Worm (Caenorhabditis elegans) whole organism, L4 larva: ENCODE measurements around the gene F41C6.6.

Experiments used
- D1046.2 ChIP-seq: fragments of 200-800 bp; sonication (Bioruptor generic); IDR thresholded peaks from 2 replicates; pipeline ENCODE4 v1.3.6; 2022; ENCODE audit warnings: missing genetic modification characterization, missing compliant biosample characterization
- F26F4.8 ChIP-seq: fragments of 200-800 bp; sonication (Bioruptor generic); conservative IDR thresholded peaks from 2 replicates; pipeline ENCODE4 v1.3.6; 2022; ENCODE audit warnings: missing genetic modification characterization, missing compliant biosample characterization
- F44E2.7 ChIP-seq: fragments of 200-800 bp; sonication (Bioruptor generic); IDR thresholded peaks from 2 replicates; pipeline ENCODE4 v2.1.2; 2022; ENCODE audit warnings: missing genetic modification characterization, missing compliant biosample characterization
- F49E8.2 ChIP-seq: sonication (generic microtip); optimal IDR thresholded peaks from 2 replicates; lab custom pipeline; 2016; ENCODE audit warnings: missing compliant biosample characterization, mild to moderate bottlenecking, missing genetic modification characterization, borderline replicate concordance
- Y5F2A.4 ChIP-seq: fragments of 200-800 bp; sonication (Bioruptor generic); optimal IDR thresholded peaks from 2 replicates; lab custom pipeline; 2018; ENCODE audit warnings: mild to moderate bottlenecking, missing genetic modification characterization, missing compliant biosample characterization
- Y75B8A.6 ChIP-seq: fragments of 200-800 bp; sonication (Bioruptor generic); IDR thresholded peaks from 2 replicates; pipeline ENCODE4 v1.3.6; 2022; ENCODE audit warnings: missing genetic modification reagents, missing genetic modification characterization, missing compliant biosample characterization
- aha-1 ChIP-seq: fragments of 150-350 bp; peaks from one replicate; lab custom pipeline; 2014; ENCODE audit warnings: missing biosample characterization, missing genetic modification characterization
- arid-1 ChIP-seq: fragments of 200-800 bp; sonication (Bioruptor generic); conservative IDR thresholded peaks from 2 replicates; pipeline ENCODE4 v1.3.6; 2022; ENCODE audit warnings: missing genetic modification reagents, missing genetic modification characterization, missing compliant biosample characterization
- ceh-32 ChIP-seq: sonication (generic microtip); optimal IDR thresholded peaks from 2 replicates; lab custom pipeline; 2016; ENCODE audit warnings: mild to moderate bottlenecking, missing genetic modification characterization, missing compliant biosample characterization; ENCODE audit not compliant: poor library complexity
- ceh-44 ChIP-seq: fragments of 200-800 bp; sonication (Bioruptor generic); IDR thresholded peaks from 2 replicates; pipeline ENCODE4 v1.3.6; 2022; ENCODE audit warnings: missing genetic modification reagents, missing genetic modification characterization, missing compliant biosample characterization
- daf-12 ChIP-seq: fragments of 150-350 bp; optimal IDR thresholded peaks from 2 replicates; lab custom pipeline; 2014; ENCODE audit warnings: missing biosample characterization, missing genetic modification reagents, missing genetic modification characterization
- daf-16 ChIP-seq, 3 experiments: sonication (generic microtip); optimal IDR thresholded peaks; 2 replicates each; lab custom pipeline; 2016 to 2017; ENCODE audit warnings: missing genetic modification characterization in 3 of 3, missing genetic modification reagents in 3 of 3, mild to moderate bottlenecking in 2 of 3, missing compliant biosample characterization in 2 of 3, missing biosample characterization in 1 of 3, moderate library complexity in 1 of 3
- daf-19 ChIP-seq: fragments of 200-800 bp; sonication (Bioruptor generic); conservative IDR thresholded peaks from 2 replicates; pipeline ENCODE4 v1.3.6; 2022; ENCODE audit warnings: missing genetic modification characterization, missing compliant biosample characterization
- dmd-8 ChIP-seq: fragments of 200-800 bp; sonication (Bioruptor generic); IDR thresholded peaks from 2 replicates; pipeline ENCODE4 v1.3.6; 2022; ENCODE audit warnings: missing genetic modification characterization, missing compliant biosample characterization
- fos-1 ChIP-seq: fragments of 150-350 bp; optimal IDR thresholded peaks from 2 replicates; lab custom pipeline; 2014; ENCODE audit warnings: missing biosample characterization, missing genetic modification characterization
- gei-8 ChIP-seq: fragments of 200-800 bp; sonication (Bioruptor generic); optimal IDR thresholded peaks from 2 replicates; lab custom pipeline; 2018; ENCODE audit warnings: mild to moderate bottlenecking, missing genetic modification characterization, missing compliant biosample characterization
- hlh-11 ChIP-seq: fragments of 200-800 bp; sonication (Bioruptor generic); optimal IDR thresholded peaks from 2 replicates; lab custom pipeline; 2018; ENCODE audit warnings: mild to moderate bottlenecking, missing genetic modification characterization, missing compliant biosample characterization
- hlh-30 ChIP-seq: sonication (generic microtip); optimal IDR thresholded peaks from 2 replicates; lab custom pipeline; 2017; ENCODE audit warnings: antibody characterized with exemption, mild to moderate bottlenecking, missing genetic modification characterization, missing compliant biosample characterization; ENCODE audit not compliant: insufficient read depth
- jun-1 ChIP-seq: fragments of 150-350 bp; optimal IDR thresholded peaks from 2 replicates; lab custom pipeline; 2014; ENCODE audit warnings: missing biosample characterization, missing genetic modification reagents, missing genetic modification characterization
- lin-1 ChIP-seq: fragments of 200-800 bp; sonication (Bioruptor generic); IDR thresholded peaks from 2 replicates; pipeline ENCODE4 v1.3.6; 2022; ENCODE audit warnings: missing genetic modification reagents, missing genetic modification characterization, missing compliant biosample characterization
- lin-15B ChIP-seq: fragments of 150-350 bp; sonication (generic microtip); optimal IDR thresholded peaks from 3 replicates; lab custom pipeline; 2014; ENCODE audit warnings: missing biosample characterization, missing genetic modification characterization
- lin-29 ChIP-seq: fragments of 200-800 bp; sonication (Bioruptor generic); IDR thresholded peaks from 2 replicates; pipeline ENCODE4 v1.3.6; 2022; ENCODE audit warnings: missing genetic modification reagents, missing genetic modification characterization, missing compliant biosample characterization
- lsy-2 ChIP-seq, 2 experiments: fragments of 150-350 bp in 1 of 2; sonication (generic microtip) in 1 of 2; optimal IDR thresholded peaks; 2 replicates each; lab custom pipeline; 2014 to 2017; ENCODE audit warnings: missing biosample characterization in 2 of 2, missing genetic modification characterization in 2 of 2
- mdt-29 ChIP-seq: fragments of 200-800 bp; sonication (Bioruptor generic); IDR thresholded peaks from 2 replicates; pipeline ENCODE4 v1.3.6; 2022; ENCODE audit warnings: missing genetic modification reagents, missing genetic modification characterization, missing compliant biosample characterization
- mep-1 ChIP-seq: fragments of 150-350 bp; sonication (generic microtip); optimal IDR thresholded peaks from 3 replicates; lab custom pipeline; 2014; ENCODE audit warnings: missing biosample characterization, missing genetic modification characterization
- mes-2 ChIP-seq: sonication (generic microtip); optimal IDR thresholded peaks from 2 replicates; lab custom pipeline; 2016; ENCODE audit warnings: missing genotype, mild to moderate bottlenecking, missing genetic modification characterization, missing compliant biosample characterization; ENCODE audit not compliant: poor library complexity, severe bottlenecking
- mxl-3 ChIP-seq: fragments of 200-800 bp; sonication (Bioruptor generic); optimal IDR thresholded peaks from 2 replicates; lab custom pipeline; 2018; ENCODE audit warnings: mild to moderate bottlenecking, missing genetic modification characterization, missing compliant biosample characterization
- pha-4 ChIP-seq, 2 experiments: fragments of 150-350 bp in 1 of 2; fragments of 200-800 bp in 1 of 2; sonication (Bioruptor generic) in 1 of 2; IDR thresholded peaks in 1 of 2; optimal IDR thresholded peaks in 1 of 2; 2 replicates each; pipeline versions ENCODE4 v1.3.6 to Lab custom; 2014 to 2022; ENCODE audit warnings: missing genetic modification characterization in 2 of 2, missing genetic modification reagents in 2 of 2, missing biosample characterization in 1 of 2, missing compliant biosample characterization in 1 of 2
- skn-1 ChIP-seq: fragments of 150-350 bp; optimal IDR thresholded peaks from 2 replicates; lab custom pipeline; 2014; ENCODE audit warnings: missing biosample characterization, missing genetic modification characterization
- tra-1 ChIP-seq: fragments of 200-800 bp; sonication (Bioruptor generic); IDR thresholded peaks from 2 replicates; pipeline ENCODE4 v1.3.6; 2022; ENCODE audit warnings: missing genetic modification reagents, missing genetic modification characterization, missing compliant biosample characterization
- unc-130 ChIP-seq: sonication (generic microtip); optimal IDR thresholded peaks from 2 replicates; lab custom pipeline; 2016; ENCODE audit warnings: missing genetic modification reagents, missing genetic modification characterization, missing compliant biosample characterization
- unc-62 ChIP-seq, 3 experiments: fragments of 150-350 bp in 1 of 3; sonication (generic microtip); optimal IDR thresholded peaks in 2 of 3; peaks in 1 of 3; 1 replicate in 1 of 3; 2 replicates in 2 of 3; lab custom pipeline; 2014 to 2017; ENCODE audit warnings: missing biosample characterization in 3 of 3, missing genetic modification characterization in 3 of 3, missing genetic modification reagents in 3 of 3, missing genotype in 1 of 3
- zfp-2 ChIP-seq: sonication (generic microtip); optimal IDR thresholded peaks from 2 replicates; lab custom pipeline; 2016; ENCODE audit warnings: mild to moderate bottlenecking, missing genetic modification characterization, missing compliant biosample characterization
- zfp-3 ChIP-seq: fragments of 200-800 bp; sonication (Bioruptor generic); conservative IDR thresholded peaks from 2 replicates; pipeline ENCODE4 v1.3.6; 2022; ENCODE audit warnings: missing genetic modification reagents, missing genetic modification characterization, missing compliant biosample characterization
- zip-11 ChIP-seq: fragments of 200-800 bp; sonication (Bioruptor generic); IDR thresholded peaks from 2 replicates; pipeline ENCODE4 v1.3.6; 2022; ENCODE audit warnings: missing genetic modification characterization, missing compliant biosample characterization

F41C6.6 gene

DNA sequence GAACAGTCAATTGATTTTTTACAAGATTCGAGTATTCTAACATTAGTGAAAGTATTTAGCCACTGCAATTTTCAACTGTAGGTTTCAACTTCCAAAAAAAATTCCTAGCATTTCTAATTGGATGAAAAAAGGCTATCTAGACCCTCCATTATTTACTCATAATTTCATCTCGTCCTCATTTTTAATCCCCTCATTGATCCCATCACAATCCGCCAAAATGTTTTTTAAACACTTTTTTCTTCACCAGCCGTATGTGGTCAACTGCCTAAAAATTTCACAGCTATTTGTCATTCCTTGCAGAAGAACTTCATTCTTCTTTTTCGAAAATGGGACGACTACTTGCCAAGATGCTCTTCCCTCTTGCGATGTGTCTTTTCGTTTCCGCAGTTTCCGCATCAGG is 28.4 kb downstream of the F41C6.6 start, which contains the start of gene rig-3:
rig-3 (plus strand) TSS at position 301 of the 400 bp plus-strand sequence.
- TF ChIP-seq ceh-44 (GFP tag; lab: Robert Waterston, UW), result no peak
- TF ChIP-seq unc-62 (GFP tag; optimal IDR thresholded peaks at IDR 0.05 in 1 of 2; lab: Kevin White, UChicago), result peak in 1 of 2 experiments; percentile 87
- no peak for TF ChIP-seq unc-62 (tag; optimal IDR thresholded peaks at IDR 0.05; lab: Kevin White, UChicago)

DNA sequence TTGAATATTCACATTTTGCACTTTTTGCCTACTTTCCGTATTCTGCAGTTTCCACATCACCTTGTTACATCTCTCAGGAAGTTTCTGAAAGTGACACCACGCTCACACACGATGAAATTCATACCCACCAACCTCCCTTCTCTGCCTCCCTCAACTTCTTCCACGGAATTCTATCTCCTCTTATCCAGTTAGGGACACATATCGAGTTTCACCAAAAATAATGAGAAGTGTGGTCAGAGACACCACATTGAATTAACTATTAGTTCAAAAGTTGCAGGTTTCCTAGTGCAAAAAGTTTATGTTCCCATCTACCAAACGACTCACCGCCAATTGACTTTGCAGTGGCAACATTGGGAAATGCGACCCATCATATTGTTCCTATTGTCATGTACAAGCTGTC is 31.3 kb downstream of the F41C6.6 start:
- peak in 1 of 2 experiments; percentile 96 for TF ChIP-seq unc-62 (GFP tag; optimal IDR thresholded peaks at IDR 0.05 in 1 of 2; lab: Kevin White, UChicago)
- TF ChIP-seq unc-62 (tag; optimal IDR thresholded peaks at IDR 0.05; lab: Kevin White, UChicago), result no peak
- peak; percentile 29 for TF ChIP-seq aha-1 (tag; lab: Kevin White, UChicago)
- TF ChIP-seq lin-15B (tag; lab: Kevin White, UChicago), result no peak

DNA sequence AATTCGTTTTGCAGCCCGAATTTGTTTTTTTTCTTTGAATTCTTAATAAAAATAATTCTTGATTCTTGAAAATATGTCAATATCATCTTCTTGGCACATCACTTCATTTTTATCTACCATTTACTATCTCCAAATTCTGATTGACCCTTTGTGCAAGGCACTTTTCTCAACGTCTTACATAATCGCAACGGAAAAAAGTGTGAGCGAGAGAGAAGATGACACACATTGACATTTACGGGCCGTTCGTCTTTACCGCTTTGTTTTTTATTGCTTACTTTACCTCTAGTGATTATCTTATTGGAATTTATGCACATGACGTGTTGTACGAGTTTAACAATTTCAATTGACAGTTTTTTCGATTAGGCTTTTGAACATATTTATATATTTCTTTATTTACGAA is 33.1 kb downstream of the F41C6.6 start:
- TF ChIP-seq lin-15B (tag; lab: Kevin White, UChicago) (no peak), lin-1 (no peak), skn-1 (no peak), aha-1 (tag; lab: Kevin White, UChicago) (peak; percentile 72)

DNA sequence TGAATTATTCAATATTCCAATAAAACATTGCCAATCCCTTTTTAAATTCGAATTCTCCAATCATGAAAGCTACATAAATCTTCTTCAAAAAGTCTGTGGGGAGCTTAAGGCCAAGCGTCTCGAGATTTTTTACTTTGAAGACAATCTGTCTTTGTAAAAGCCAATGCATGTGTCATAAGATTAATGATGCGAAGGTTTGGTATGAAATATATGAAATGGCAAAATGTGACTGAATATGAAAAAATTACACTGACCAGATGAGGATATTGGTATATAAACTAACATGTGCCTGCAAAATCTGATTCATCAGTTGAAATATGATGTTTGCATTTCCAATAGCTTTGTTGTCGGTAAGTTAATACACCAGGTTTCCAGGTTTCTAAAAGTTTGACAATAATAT is 35.8 kb downstream of the F41C6.6 start, which contains the start of gene C53B7.2:
C53B7.2 (plus strand) TSS at position 301 of the 400 bp plus-strand sequence.
- TF ChIP-seq mdt-29 (no peak), pha-4 (GFP tag; IDR thresholded peaks at IDR 0.05; lab: Robert Waterston, UW) (peak; percentile 33; the same call in 1 of the 2 replicates), pha-4 (tag; optimal IDR thresholded peaks at IDR 0.05; lab: Kevin White, UChicago) (no peak)

DNA sequence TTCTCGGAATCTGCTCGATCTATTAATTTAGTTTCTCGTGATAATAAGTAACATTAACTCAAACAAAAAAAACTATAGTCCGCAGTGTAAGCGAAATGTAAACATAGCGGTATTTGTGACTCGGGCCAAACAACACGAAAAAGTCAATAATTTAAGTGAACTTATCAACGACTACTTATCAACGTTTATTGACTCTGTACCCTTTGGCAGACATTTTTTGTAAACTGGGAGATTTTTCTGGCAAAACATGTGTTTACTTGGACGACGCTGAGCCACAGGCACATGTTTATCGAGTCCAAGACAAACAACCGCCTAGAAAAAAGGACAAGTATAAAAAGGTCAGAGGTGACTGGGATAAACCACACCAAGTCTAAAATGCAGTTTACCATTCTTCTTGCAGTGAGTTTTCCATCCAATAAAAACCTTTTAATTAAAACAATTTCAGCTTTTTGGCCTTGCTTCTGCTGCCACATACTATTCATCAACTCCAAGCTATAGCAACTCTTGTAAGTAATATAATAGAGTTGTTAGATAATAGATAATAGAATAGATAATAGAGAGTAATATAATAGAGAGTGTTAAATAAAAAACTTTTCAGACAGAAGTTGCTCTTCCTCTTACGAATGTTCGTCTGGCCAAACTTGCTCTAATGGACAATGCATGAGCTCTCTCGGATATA is 37.2 kb downstream of the F41C6.6 start, which contains the start of gene C53B7.3:
C53B7.3 (plus strand) TSS at position 362 of the 679 bp plus-strand sequence.
- TF ChIP-seq daf-16 (GFP tag; optimal IDR thresholded peaks at IDR 0.05; lab: Kevin White, UChicago) (peak in 1 of 2 experiments; percentile 78), daf-16 (tag; optimal IDR thresholded peaks at IDR 0.05; lab: Kevin White, UChicago) (no peak), daf-19 (no peak), unc-62 (GFP tag; optimal IDR thresholded peaks at IDR 0.05 in 1 of 2; lab: Kevin White, UChicago) (peak in 1 of 2 experiments; percentile 92), unc-62 (tag; optimal IDR thresholded peaks at IDR 0.05; lab: Kevin White, UChicago) (no peak), pha-4 (GFP tag; IDR thresholded peaks at IDR 0.05; lab: Robert Waterston, UW) (no peak), pha-4 (tag; optimal IDR thresholded peaks at IDR 0.05; lab: Kevin White, UChicago) (peak; percentile 44)

DNA sequence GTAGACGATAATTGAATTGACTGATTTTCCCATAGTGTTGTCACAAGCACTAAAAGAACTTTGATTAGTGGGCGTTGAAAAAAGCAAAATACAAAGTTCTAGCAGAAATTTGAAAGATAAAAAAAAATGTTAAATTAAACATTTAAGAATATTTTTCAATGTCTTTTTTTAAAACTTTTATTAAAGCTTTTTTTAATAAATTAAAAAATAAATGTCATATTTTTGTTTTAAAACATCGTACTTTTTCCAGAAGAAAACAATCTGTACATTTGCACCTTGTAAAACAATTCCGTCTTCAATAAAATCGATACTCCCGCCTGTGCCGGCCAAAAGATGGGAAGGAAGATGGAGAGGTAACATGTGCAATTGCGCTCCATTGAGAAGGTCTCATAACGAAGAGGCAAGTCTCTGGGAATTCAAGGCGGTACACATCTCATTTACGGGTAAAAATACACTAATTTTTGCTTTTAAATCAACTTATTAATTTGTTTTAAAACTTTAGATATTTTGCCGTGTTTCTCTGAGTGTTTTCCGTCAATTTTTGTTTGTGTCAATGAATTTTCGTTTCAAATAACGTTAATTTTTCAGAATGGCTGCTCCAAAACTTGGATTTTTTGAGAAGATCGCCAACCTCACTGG is 40.9 kb downstream of the F41C6.6 start, which contains the start of the genes glr-6 and asg-2:
glr-6 (minus strand) TSS at position 51 of the 639 bp plus-strand sequence.
asg-2 (plus strand) TSS at position 589 of the 639 bp plus-strand sequence.
- TF ChIP-seq arid-1 (GFP tag; lab: Robert Waterston, UW), result 0 out of 2 replicates have a peak, but pooled peaks have one; percentile 37
- TF ChIP-seq dmd-8, result no peak
- no peak for TF ChIP-seq unc-130 (GFP tag; lab: Kevin White, UChicago)
- no peak for TF ChIP-seq jun-1 (tag; lab: Kevin White, UChicago)
- TF ChIP-seq zip-11 (GFP tag; lab: Robert Waterston, UW), result no peak
- TF ChIP-seq mep-1 (tag; lab: Kevin White, UChicago), result peak; percentile 89
- TF ChIP-seq hlh-30 (tag; lab: Kevin White, UChicago), result peak; percentile 66
- no peak for TF ChIP-seq ceh-32 (tag; lab: Kevin White, UChicago)
- peak; percentile 39 for TF ChIP-seq zfp-2 (tag; lab: Kevin White, UChicago)
- TF ChIP-seq Y5F2A.4, result no peak
- no peak for TF ChIP-seq Y75B8A.6 (GFP tag; lab: Robert Waterston, UW)
- TF ChIP-seq F26F4.8 (GFP tag; lab: Robert Waterston, UW), result no peak
- TF ChIP-seq fos-1 (tag; lab: Kevin White, UChicago), result no peak
- TF ChIP-seq zfp-3 (GFP tag; lab: Robert Waterston, UW), result no peak
- TF ChIP-seq tra-1 (GFP tag; lab: Robert Waterston, UW), result no peak
- no peak for TF ChIP-seq F49E8.2 (tag; lab: Kevin White, UChicago)
- no peak for TF ChIP-seq gei-8
- TF ChIP-seq mxl-3 (GFP tag; lab: Kevin White, UChicago), result peak; percentile 38
- TF ChIP-seq lsy-2 (tag; optimal IDR thresholded peaks at IDR 0.05; lab: Kevin White, UChicago), result peak in 1 of 2 experiments; percentile 90
- no peak for TF ChIP-seq F44E2.7
- no peak for TF ChIP-seq D1046.2
- no peak for TF ChIP-seq lin-29 (GFP tag; lab: Robert Waterston, UW)
- TF ChIP-seq ceh-44 (GFP tag; lab: Robert Waterston, UW), result no peak
- TF ChIP-seq hlh-11, result peak; percentile 75
- peak; percentile 88 for TF ChIP-seq mes-2
- TF ChIP-seq mdt-29, result no peak
- no peak for TF ChIP-seq daf-12 (tag; lab: Kevin White, UChicago)
